Fruit fly (Drosophila melanogaster): ENCODE results near the gene Pfdn5.

The Pfdn5 gene

dm6 chr3R:22526353-22526907 is 39.6 kb downstream of the Pfdn5 start (continued):
- TF ChIP-seq CG31365 (tag; optimal IDR thresholded peaks at IDR 0.05): no peak
- TF ChIP-seq CG12744 (GFP tag; optimal IDR thresholded peaks at IDR 0.05): no peak
- no peak for TF ChIP-seq dpn (GFP tag; optimal IDR thresholded peaks at IDR 0.05)
- no peak for TF ChIP-seq esg (GFP tag; conservative IDR thresholded peaks at IDR 0.05)
- no peak for TF ChIP-seq bigmax (GFP tag; optimal IDR thresholded peaks at IDR 0.05)
- no peak for TF ChIP-seq usp (GFP tag; optimal IDR thresholded peaks at IDR 0.05)
- TF ChIP-seq CkIIα-i1 (GFP tag; IDR thresholded peaks at IDR 0.05): no peak
- no peak for TF ChIP-seq CG1647 (GFP tag; optimal IDR thresholded peaks at IDR 0.05)
- TF ChIP-seq nerfin-2 (GFP tag; IDR thresholded peaks at IDR 0.05; ENCODE audit: partially characterized antibody): no peak
- TF ChIP-seq CG15479 (GFP tag; optimal IDR thresholded peaks at IDR 0.05): no peak
- no peak for TF ChIP-seq Lhr (GFP tag; optimal IDR thresholded peaks at IDR 0.05)
- no peak for TF ChIP-seq Mes4 (GFP tag; optimal IDR thresholded peaks at IDR 0.05)
- TF ChIP-seq HmgZ (tag; optimal IDR thresholded peaks at IDR 0.05): no peak
- TF ChIP-seq CTCF (GFP tag; optimal IDR thresholded peaks at IDR 0.05): no peak
- no peak for TF ChIP-seq gcm (GFP tag; optimal IDR thresholded peaks at IDR 0.05)
- TF ChIP-seq vnd (GFP tag; IDR thresholded peaks at IDR 0.05; ENCODE audit: partially characterized antibody): no peak
- TF ChIP-seq lbe (GFP tag; optimal IDR thresholded peaks at IDR 0.05): no peak
- no peak for TF ChIP-seq Kr (GFP tag; optimal IDR thresholded peaks at IDR 0.05)
- no peak for TF ChIP-seq Dip3 (GFP tag; optimal IDR thresholded peaks at IDR 0.05)
- TF ChIP-seq CG5245 (GFP tag; optimal IDR thresholded peaks at IDR 0.05): no peak
- peak; percentile 26; the same call in 2 of the 4 replicates for TF ChIP-seq Gug (GFP tag; IDR thresholded peaks at IDR 0.05)
- TF ChIP-seq CG1832 (GFP tag; optimal IDR thresholded peaks at IDR 0.05): no peak
- peak; percentile 32 for TF ChIP-seq CG1792 (GFP tag; optimal IDR thresholded peaks at IDR 0.05)
- TF ChIP-seq klu (GFP tag; IDR thresholded peaks at IDR 0.05): no peak
- TF ChIP-seq fru (optimal IDR thresholded peaks at IDR 0.05): no peak
- no peak for TF ChIP-seq CG8089 (GFP tag; optimal IDR thresholded peaks at IDR 0.05)
- peak; percentile 41 for TF ChIP-seq mam (GFP tag; optimal IDR thresholded peaks at IDR 0.05)
- no peak for TF ChIP-seq CG17186 (GFP tag; optimal IDR thresholded peaks at IDR 0.05)
- TF ChIP-seq tll (GFP tag; optimal IDR thresholded peaks at IDR 0.05): no peak
- peak; percentile 30 for TF ChIP-seq phol (tag; optimal IDR thresholded peaks at IDR 0.05)
- TF ChIP-seq CG33213 (GFP tag; optimal IDR thresholded peaks at IDR 0.05): no peak
- no peak for TF ChIP-seq CG7357 (GFP tag; IDR thresholded peaks at IDR 0.05)
- TF ChIP-seq Doc3 (GFP tag; IDR thresholded peaks at IDR 0.05; ENCODE audit: partially characterized antibody): no peak
- TF ChIP-seq HLHmδ (GFP tag; optimal IDR thresholded peaks at IDR 0.05): no peak
- TF ChIP-seq CG12942 (GFP tag; optimal IDR thresholded peaks at IDR 0.05): no peak
- no peak for TF ChIP-seq sc (optimal IDR thresholded peaks at IDR 0.05)
- TF ChIP-seq sc (GFP tag; optimal IDR thresholded peaks at IDR 0.05): no peak
- TF ChIP-seq ato (GFP tag; IDR thresholded peaks at IDR 0.05; ENCODE audit: partially characterized antibody): no peak
- TF ChIP-seq h (optimal IDR thresholded peaks at IDR 0.05): no peak
- no peak for TF ChIP-seq Hmx (GFP tag; optimal IDR thresholded peaks at IDR 0.05)
- no peak for TF ChIP-seq CG3726 (GFP tag; IDR thresholded peaks at IDR 0.05)
- TF ChIP-seq CG13624 (GFP tag; optimal IDR thresholded peaks at IDR 0.05): no peak
- no peak for TF ChIP-seq corto (GFP tag; optimal IDR thresholded peaks at IDR 0.05)
- TF ChIP-seq CG30403 (GFP tag; optimal IDR thresholded peaks at IDR 0.05): peak; percentile 37
- no peak for TF ChIP-seq hth (optimal IDR thresholded peaks at IDR 0.05)
- TF ChIP-seq sd (tag; optimal IDR thresholded peaks at IDR 0.05): no peak
- no peak for TF ChIP-seq CG18011 (GFP tag; optimal IDR thresholded peaks at IDR 0.05)
- peak; percentile 48 for TF ChIP-seq gem (tag; optimal IDR thresholded peaks at IDR 0.05)
- TF ChIP-seq CG7745 (tag; optimal IDR thresholded peaks at IDR 0.05): no peak
- TF ChIP-seq CG1602 (GFP tag; optimal IDR thresholded peaks at IDR 0.05): no peak
- TF ChIP-seq Doc2 (GFP tag; IDR thresholded peaks at IDR 0.05): no peak
- TF ChIP-seq CG6765 (GFP tag; optimal IDR thresholded peaks at IDR 0.05): no peak
- no peak for TF ChIP-seq CG30020 (tag; optimal IDR thresholded peaks at IDR 0.05)

Data from whole organism, embryonic.